Fruit fly (Drosophila melanogaster) whole organism, wandering third instar larva: ENCODE data around the gene CG10864.

Experiments
- Dif ChIP-seq: fragments of 200-275, 200-300 bp; sonication (Bioruptor generic); optimal IDR thresholded peaks from 2 replicates; lab custom pipeline; 2018; ENCODE audit warnings: missing biosample characterization, missing genetic modification characterization; ENCODE audit not compliant: partially characterized antibody
- Hr78 ChIP-seq: fragments of >200 bp; optimal IDR thresholded peaks from 2 replicates; lab custom pipeline; 2017; ENCODE audit warnings: missing biosample characterization, missing genetic modification characterization
- Jra ChIP-seq: sonication (Bioruptor generic); optimal IDR thresholded peaks from 2 replicates; lab custom pipeline; 2016; ENCODE audit warnings: missing biosample characterization, missing genetic modification characterization

DNA sequence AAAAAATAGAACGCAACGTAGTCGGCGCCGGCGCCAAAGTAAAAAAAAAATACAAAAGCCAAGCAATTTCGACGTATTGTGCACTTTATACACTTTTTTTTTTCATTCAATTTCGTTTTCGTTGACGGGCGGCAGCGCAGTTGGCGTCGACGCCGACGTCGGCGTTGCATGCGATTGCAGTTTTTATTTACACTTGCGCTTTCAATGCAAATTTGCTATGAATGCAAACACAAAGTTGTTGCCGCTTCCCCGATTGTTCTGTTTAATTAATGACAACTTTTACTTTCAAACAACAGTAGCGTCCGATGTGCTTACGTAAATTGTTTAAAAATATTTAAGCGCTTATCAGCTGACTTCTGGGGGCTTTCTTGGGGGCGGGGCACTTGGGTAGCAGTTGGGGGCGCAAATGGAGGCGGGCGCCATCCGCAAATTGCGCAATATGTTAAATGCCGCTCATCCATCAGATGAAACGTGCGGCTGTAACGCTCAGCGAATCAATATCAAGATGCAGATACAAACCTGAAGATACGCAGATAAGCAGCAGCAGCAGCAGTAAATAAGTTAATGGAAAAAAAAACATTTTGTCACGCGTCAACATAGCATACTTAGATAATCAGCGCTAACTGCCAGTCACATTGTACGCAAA is 26.9 kb upstream of the CG10864 start:
- TF ChIP-seq Hr78 (GFP tag; lab: Kevin White, UChicago) = no peak
- no peak for TF ChIP-seq Jra (GFP tag; lab: Kevin White, UChicago)
- no peak for TF ChIP-seq Dif
